Fruit fly (Drosophila melanogaster): ENCODE results near the gene CG10508.
A peak's percentile ranks its signal among the peaks of the same experiment; 100 is the strongest.

Gene CG10508

dm6 chr3L:21257731-21258130, 47.7 kb downstream of the CG10508 start, which contains the start of gene CG43218:
Gene CG43218 (plus strand): TSS chr3L:21258020.
- TF ChIP-seq CTCF (optimal IDR thresholded peaks at IDR 0.05) (no peak), CG8478 (optimal IDR thresholded peaks at IDR 0.05) (no peak)

DNA sequence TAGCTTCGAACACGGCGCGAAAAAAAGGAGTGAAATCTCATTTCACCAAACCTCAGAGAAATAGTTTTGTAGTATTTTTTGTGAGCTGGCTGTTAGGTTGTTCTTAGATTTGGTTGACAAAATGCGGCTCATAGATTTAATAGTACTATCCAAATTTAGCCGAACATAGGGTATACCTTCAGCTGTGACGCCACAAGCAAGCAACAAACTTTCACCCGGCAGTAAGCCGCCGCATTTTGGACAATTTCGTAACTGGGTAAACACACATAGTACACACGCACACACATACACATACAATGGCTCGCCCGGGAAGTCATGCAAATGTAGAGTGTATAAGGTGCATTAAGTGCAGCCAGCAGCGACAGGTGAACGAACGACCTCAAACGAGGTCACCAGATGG, 49.2 kb downstream of the CG10508 start:
- TF ChIP-seq CG8478 (optimal IDR thresholded peaks at IDR 0.05) = no peak
- TF ChIP-seq CTCF (optimal IDR thresholded peaks at IDR 0.05) = no peak

DNA sequence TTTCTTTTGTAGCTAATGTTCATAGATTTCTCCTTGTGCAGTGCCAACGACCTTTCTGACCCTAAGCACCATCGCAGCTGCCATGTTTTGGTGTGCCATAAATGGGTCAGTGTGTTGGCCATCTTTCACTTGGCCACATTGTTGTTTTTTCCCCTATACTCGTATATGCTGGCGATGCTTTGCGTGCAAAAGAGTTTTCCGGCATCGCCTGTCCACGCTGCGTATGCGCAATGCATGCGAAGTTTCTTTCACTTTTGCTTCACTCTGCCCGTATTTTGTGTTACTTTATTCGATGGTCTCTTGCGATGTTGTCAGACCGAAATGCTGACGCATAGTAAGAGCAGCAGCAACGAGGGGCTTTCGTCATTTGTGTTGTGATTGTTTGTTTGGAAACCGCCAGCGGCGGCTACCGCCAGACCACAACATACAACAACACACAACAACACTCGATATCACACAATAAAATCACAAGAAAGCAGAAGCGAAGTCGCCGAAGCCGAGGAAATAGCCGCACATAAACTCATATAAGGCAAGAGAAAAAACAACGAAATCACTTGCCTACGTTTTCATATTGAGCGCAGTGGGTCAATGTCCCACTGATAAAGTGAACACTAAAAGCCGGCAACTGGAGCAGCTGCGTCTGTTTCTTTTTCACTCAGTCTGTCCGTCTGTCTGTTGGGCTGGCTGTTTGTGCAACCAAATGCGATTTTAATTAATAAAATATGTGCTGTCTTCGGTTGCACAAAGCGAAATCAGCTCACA, 51.6 kb downstream of the CG10508 start:
- TF ChIP-seq CG8478 (optimal IDR thresholded peaks at IDR 0.05) = no peak
- no peak for TF ChIP-seq CTCF (optimal IDR thresholded peaks at IDR 0.05)

DNA sequence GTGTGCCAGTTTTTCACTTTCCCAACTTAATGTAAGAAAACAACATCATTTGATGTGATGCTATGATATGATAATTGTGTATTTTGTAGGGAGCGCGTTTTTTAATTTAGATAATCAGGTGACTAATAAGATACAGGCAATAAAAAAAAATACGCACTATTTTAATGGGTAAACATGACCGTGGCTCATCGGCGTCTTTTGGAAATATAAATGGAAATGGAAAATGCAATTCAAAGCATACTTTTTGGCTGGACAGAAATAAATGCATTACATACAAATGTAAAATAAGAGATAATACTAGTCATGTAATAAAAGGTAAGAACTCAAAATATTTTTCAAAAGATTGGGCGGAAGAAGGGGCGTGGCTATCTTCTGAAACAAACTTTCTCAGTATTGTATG, 52.4 kb downstream of the CG10508 start:
- TF ChIP-seq CTCF (optimal IDR thresholded peaks at IDR 0.05) (peak in 1 of 2 experiments; percentile 30), CG8478 (optimal IDR thresholded peaks at IDR 0.05) (no peak)
